Worm (Caenorhabditis elegans) whole organism, mixed stage, embryonic: ENCODE measurements around the gene K09C4.2.
A peak's percentile ranks its signal among the peaks of the same experiment; 100 is the strongest.

Experiments used
- M03D4.4 ChIP-seq: sonication (generic microtip); optimal IDR thresholded peaks from 2 replicates; lab custom pipeline; 2017; ENCODE audit warnings: mild to moderate bottlenecking, missing genetic modification characterization, missing compliant biosample characterization
- blmp-1 ChIP-seq: fragments of 150-350 bp; optimal IDR thresholded peaks from 2 replicates; lab custom pipeline; 2014; ENCODE audit warnings: missing biosample characterization, missing genetic modification characterization
- ceh-39 ChIP-seq: fragments of 150-350 bp; optimal IDR thresholded peaks from 2 replicates; lab custom pipeline; 2014; ENCODE audit warnings: missing biosample characterization, missing genetic modification characterization
- ceh-83 ChIP-seq: fragments of 200-800 bp; sonication (Bioruptor generic); optimal IDR thresholded peaks from 2 replicates; lab custom pipeline; 2018; ENCODE audit warnings: mild to moderate bottlenecking, missing genetic modification characterization, missing compliant biosample characterization
- ces-1 ChIP-seq: fragments of 150-350 bp; optimal IDR thresholded peaks from 2 replicates; lab custom pipeline; 2014; ENCODE audit warnings: missing biosample characterization, missing genetic modification reagents, missing genetic modification characterization
- cnd-1 ChIP-seq: fragments of 200-800 bp; sonication (Bioruptor generic); optimal IDR thresholded peaks from 2 replicates; lab custom pipeline; 2018; ENCODE audit warnings: mild to moderate bottlenecking, missing genetic modification characterization, missing compliant biosample characterization
- drap-1 ChIP-seq: fragments of 200-800 bp; sonication (Bioruptor generic); optimal IDR thresholded peaks from 3 replicates; lab custom pipeline; 2018; ENCODE audit warnings: mild to moderate bottlenecking, missing genetic modification characterization, missing compliant biosample characterization
- elt-1 ChIP-seq: sonication (generic microtip); optimal IDR thresholded peaks from 2 replicates; lab custom pipeline; 2017; ENCODE audit warnings: missing genetic modification characterization, mild to moderate bottlenecking, missing compliant biosample characterization, antibody characterized with exemption, moderate library complexity, borderline replicate concordance; ENCODE audit not compliant: insufficient read depth
- elt-3 ChIP-seq: fragments of 150-350 bp; optimal IDR thresholded peaks from 2 replicates; lab custom pipeline; 2014; ENCODE audit warnings: missing biosample characterization, missing genetic modification characterization
- flh-1 ChIP-seq: fragments of 200-800 bp; sonication (Bioruptor generic); optimal IDR thresholded peaks from 2 replicates; lab custom pipeline; 2018; ENCODE audit warnings: mild to moderate bottlenecking, missing genetic modification characterization, moderate library complexity, missing compliant biosample characterization
- ham-2 ChIP-seq: fragments of 200-800 bp; sonication (Bioruptor generic); optimal IDR thresholded peaks from 2 replicates; lab custom pipeline; 2018; ENCODE audit warnings: mild to moderate bottlenecking, missing genetic modification characterization, missing compliant biosample characterization
- hlh-1 ChIP-seq: fragments of 150-350 bp; optimal IDR thresholded peaks from 2 replicates; lab custom pipeline; 2014; ENCODE audit warnings: missing biosample characterization, missing genetic modification reagents, missing genetic modification characterization
- lin-13 ChIP-seq: fragments of 150-350 bp; optimal IDR thresholded peaks from 2 replicates; lab custom pipeline; 2014; ENCODE audit warnings: missing biosample characterization, missing genetic modification characterization
- lin-32 ChIP-seq: fragments of 200-800 bp; sonication (Bioruptor generic); optimal IDR thresholded peaks from 2 replicates; lab custom pipeline; 2018; ENCODE audit warnings: mild to moderate bottlenecking, missing genetic modification characterization, missing compliant biosample characterization
- lsy-2 ChIP-seq: fragments of 150-350 bp; optimal IDR thresholded peaks from 2 replicates; lab custom pipeline; 2014; ENCODE audit warnings: missing biosample characterization, missing genetic modification characterization
- mab-5 ChIP-seq: fragments of 150-350 bp; optimal IDR thresholded peaks from 2 replicates; lab custom pipeline; 2014; ENCODE audit warnings: missing biosample characterization, missing genetic modification characterization
- mep-1 ChIP-seq: fragments of 150-350 bp; optimal IDR thresholded peaks from 2 replicates; lab custom pipeline; 2017; ENCODE audit warnings: missing biosample characterization, missing genetic modification reagents, missing genetic modification characterization, inconsistent platforms
- mls-2 ChIP-seq: sonication (generic microtip); optimal IDR thresholded peaks from 2 replicates; lab custom pipeline; 2016; ENCODE audit warnings: mild to moderate bottlenecking, missing genetic modification characterization, moderate library complexity, missing compliant biosample characterization
- nhr-12 ChIP-seq: fragments of 150-350 bp; optimal IDR thresholded peaks from 2 replicates; lab custom pipeline; 2014; ENCODE audit warnings: missing biosample characterization, missing genetic modification characterization
- nhr-2 ChIP-seq: fragments of 150-350 bp; optimal IDR thresholded peaks from 2 replicates; lab custom pipeline; 2014; ENCODE audit warnings: missing biosample characterization, missing genetic modification characterization
- nhr-237 ChIP-seq: fragments of 150-350 bp; optimal IDR thresholded peaks from 2 replicates; lab custom pipeline; 2014; ENCODE audit warnings: missing biosample characterization, missing genetic modification characterization
- nhr-28 ChIP-seq: fragments of 150-350 bp; optimal IDR thresholded peaks from 2 replicates; lab custom pipeline; 2014; ENCODE audit warnings: missing biosample characterization, missing genetic modification characterization
- nhr-76 ChIP-seq: sonication (generic microtip); optimal IDR thresholded peaks from 2 replicates; lab custom pipeline; 2017; ENCODE audit warnings: missing biosample characterization, missing genetic modification characterization
- sem-2 ChIP-seq: fragments of 200-800 bp; sonication (Bioruptor generic); optimal IDR thresholded peaks from 2 replicates; lab custom pipeline; 2018; ENCODE audit warnings: mild to moderate bottlenecking, missing genetic modification characterization, missing compliant biosample characterization
- snpc-4 ChIP-seq: fragments of 150-350 bp; optimal IDR thresholded peaks from 2 replicates; lab custom pipeline; 2014; ENCODE audit warnings: missing biosample characterization, missing genetic modification characterization
- sptf-1 ChIP-seq: sonication (generic microtip); optimal IDR thresholded peaks from 2 replicates; lab custom pipeline; 2017; ENCODE audit warnings: mild to moderate bottlenecking, missing genetic modification characterization, moderate library complexity, missing compliant biosample characterization
- unc-39 ChIP-seq: fragments of 150-350 bp; optimal IDR thresholded peaks from 2 replicates; lab custom pipeline; 2014; ENCODE audit warnings: missing biosample characterization, missing genetic modification characterization
- zip-8 ChIP-seq: fragments of 150-350 bp; optimal IDR thresholded peaks from 2 replicates; lab custom pipeline; 2014; ENCODE audit warnings: missing biosample characterization, missing genetic modification characterization
- ztf-11 ChIP-seq: fragments of 150-350 bp; optimal IDR thresholded peaks from 2 replicates; lab custom pipeline; 2014; ENCODE audit warnings: missing biosample characterization, missing genetic modification characterization

K09C4.2 gene

DNA sequence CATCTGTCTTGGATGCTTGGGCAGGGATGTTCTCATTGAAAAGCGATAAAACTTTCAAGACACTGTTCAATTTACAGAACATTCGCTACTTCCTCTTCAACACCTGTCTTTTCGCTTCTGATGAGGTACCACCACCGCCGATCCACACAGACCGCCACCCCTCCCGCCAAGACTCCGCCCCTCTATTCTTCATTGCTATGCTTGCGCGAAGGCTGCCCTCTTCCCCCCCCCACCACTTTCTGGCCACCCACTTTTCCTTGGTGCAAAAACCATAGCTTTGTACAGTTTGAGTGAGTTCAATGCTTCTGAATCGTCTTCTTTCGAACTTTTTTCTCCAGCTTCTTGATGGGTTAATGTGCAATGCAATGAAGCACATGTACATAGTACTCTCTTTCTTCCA lies 17.7 kb downstream of the K09C4.2 start:
- peak; percentile 36 for TF ChIP-seq mls-2 (tag; lab: Kevin White, UChicago)
- peak; percentile 57 for TF ChIP-seq ham-2 (GFP tag; lab: Kevin White, UChicago)
- TF ChIP-seq elt-3 (tag; lab: Kevin White, UChicago) = no peak
- TF ChIP-seq nhr-12 (tag; lab: Kevin White, UChicago) = no peak
- TF ChIP-seq nhr-76 (tag; lab: Kevin White, UChicago) = no peak
- no peak for TF ChIP-seq flh-1 (GFP tag; lab: Kevin White, UChicago)
- TF ChIP-seq sptf-1 = peak; percentile 27
- TF ChIP-seq nhr-2 = no peak
- TF ChIP-seq mep-1 (tag; lab: Kevin White, UChicago) = no peak
- TF ChIP-seq mab-5 (tag; lab: Kevin White, UChicago) = no peak
- TF ChIP-seq nhr-237 (tag; lab: Kevin White, UChicago) = no peak
- peak; percentile 22 for TF ChIP-seq cnd-1 (tag; lab: Kevin White, UChicago)
- TF ChIP-seq M03D4.4 (tag; lab: Kevin White, UChicago) = no peak
- no peak for TF ChIP-seq lin-32 (GFP tag; lab: Kevin White, UChicago)

DNA sequence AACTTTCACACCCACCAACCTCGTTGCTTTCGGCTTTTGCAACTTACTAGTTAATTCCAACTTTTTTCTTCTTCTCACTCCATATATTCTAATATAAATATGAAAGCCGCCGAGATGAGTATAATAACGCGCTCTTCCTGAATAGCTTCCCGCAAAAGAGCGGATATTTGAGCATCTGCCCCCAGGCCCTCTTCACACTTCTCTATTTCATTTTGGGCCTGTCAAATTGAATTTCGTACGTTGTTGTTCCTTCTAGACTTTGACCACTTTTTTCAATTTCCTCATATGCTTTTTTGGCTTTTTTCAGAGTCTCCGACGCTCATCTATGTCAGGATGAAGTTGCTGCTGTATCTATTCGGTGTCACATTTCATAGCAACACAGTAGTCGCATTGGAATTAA lies 18.7 kb downstream of the K09C4.2 start, which contains the start of gene ddr-2:
ddr-2 (plus strand) TSS at position 301 of the 400 bp plus-strand sequence.
- TF ChIP-seq blmp-1 (tag; lab: Kevin White, UChicago) = no peak
- peak; percentile 67 for TF ChIP-seq ces-1 (GFP tag; lab: Kevin White, UChicago)
- TF ChIP-seq elt-1 = no peak
- no peak for TF ChIP-seq zip-8 (tag; lab: Kevin White, UChicago)
- TF ChIP-seq hlh-1 (tag; lab: Kevin White, UChicago) = no peak
- no peak for TF ChIP-seq ceh-83 (GFP tag; lab: Kevin White, UChicago)
- no peak for TF ChIP-seq mab-5 (tag; lab: Kevin White, UChicago)
- TF ChIP-seq lin-32 (GFP tag; lab: Kevin White, UChicago) = no peak
- TF ChIP-seq lin-13 (tag; lab: Kevin White, UChicago) = no peak

DNA sequence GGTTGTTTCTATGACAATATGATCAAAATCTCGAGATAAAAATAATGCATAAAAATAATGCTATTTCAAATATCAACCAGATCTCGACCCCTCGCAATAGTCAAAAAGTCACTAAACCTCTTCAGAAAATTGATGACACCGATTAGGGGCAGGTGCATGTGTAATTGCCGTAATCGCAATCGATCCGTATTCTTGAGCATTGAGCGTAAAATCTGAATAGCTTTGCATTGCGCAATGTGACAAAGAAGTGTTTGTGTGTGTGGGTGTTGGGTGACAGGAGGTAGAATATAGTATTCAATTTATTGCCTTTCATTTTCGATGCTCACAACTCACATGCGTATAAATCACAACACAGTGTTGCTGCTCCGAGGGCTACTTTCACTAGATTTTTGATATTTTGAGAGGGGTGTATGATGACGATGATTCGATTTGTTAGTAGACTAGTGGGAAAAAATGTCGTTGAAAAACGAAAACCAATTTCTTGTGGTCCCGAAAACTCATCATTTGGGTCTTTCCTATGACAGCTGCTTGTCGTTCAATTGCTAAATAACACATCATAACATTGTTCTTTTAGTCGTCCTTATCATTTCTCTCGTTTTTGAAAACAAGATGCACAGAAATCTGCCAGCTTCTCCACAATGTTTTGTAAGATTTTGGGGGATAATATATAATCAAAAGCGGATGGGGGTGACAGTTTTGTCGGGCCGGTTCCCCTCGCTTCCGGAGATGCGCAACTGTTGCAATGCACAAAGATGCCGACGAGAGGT lies 19.8 kb downstream of the K09C4.2 start:
- TF ChIP-seq ces-1 (GFP tag; lab: Kevin White, UChicago) (peak; percentile 44), zip-8 (tag; lab: Kevin White, UChicago) (peak; percentile 85), sptf-1 (no peak), nhr-2 (peak; percentile 82), elt-1 (peak; percentile 84), ceh-83 (GFP tag; lab: Kevin White, UChicago) (no peak), drap-1 (GFP tag; lab: Kevin White, UChicago) (no peak), lsy-2 (tag; lab: Kevin White, UChicago) (no peak), nhr-12 (tag; lab: Kevin White, UChicago) (no peak), hlh-1 (tag; lab: Kevin White, UChicago) (peak; percentile 75), ceh-39 (no peak), nhr-28 (tag; lab: Kevin White, UChicago) (no peak)

DNA sequence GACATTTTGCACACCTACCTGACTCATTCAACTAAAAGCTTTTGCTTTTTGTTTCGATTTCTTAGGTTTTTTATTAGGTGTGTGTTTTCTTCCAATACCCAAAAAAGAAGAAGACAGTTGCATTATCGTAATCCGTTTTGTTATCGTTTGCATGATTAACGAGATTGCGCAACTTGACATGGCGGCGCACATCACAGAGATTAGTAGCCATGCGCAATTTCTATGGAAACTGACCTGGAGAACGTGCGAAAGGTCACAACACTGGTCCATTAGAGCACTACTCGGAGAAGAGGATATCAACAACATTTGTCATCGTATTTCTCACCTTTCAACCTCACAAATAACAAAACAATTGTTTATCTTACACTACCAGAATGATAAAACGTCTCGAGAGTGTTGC lies 20.5 kb downstream of the K09C4.2 start:
- TF ChIP-seq sptf-1 = no peak
- peak; percentile 84 for TF ChIP-seq nhr-2
- no peak for TF ChIP-seq nhr-12 (tag; lab: Kevin White, UChicago)
- peak; percentile 69 for TF ChIP-seq elt-1
- TF ChIP-seq zip-8 (tag; lab: Kevin White, UChicago) = peak; percentile 32

DNA sequence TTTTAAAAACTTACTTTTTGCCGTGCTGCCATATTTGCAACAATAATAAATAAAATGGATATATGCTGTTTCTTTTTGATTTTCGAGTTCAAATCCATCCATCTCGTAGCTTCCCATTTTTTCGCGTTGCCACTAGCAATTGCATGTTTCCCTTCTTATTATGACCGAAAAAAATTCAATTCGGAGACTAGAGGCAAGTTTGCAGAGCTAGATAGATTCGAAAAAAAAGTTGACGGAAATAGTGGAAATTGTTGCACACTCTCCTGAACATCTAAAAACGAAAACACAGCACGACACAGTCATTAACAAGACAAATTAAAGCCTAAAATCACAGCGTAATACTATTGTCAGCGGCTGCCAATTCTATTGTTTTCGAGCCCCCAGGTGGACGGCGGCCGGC lies 29.9 kb downstream of the K09C4.2 start, which contains the start of gene F11D5.6:
F11D5.6 (minus strand) TSS at position 101 of the 400 bp plus-strand sequence.
- TF ChIP-seq nhr-12 (tag; lab: Kevin White, UChicago) (no peak), ztf-11 (no peak), elt-1 (no peak), sem-2 (GFP tag; lab: Kevin White, UChicago) (no peak), lin-13 (tag; lab: Kevin White, UChicago) (no peak), lin-32 (GFP tag; lab: Kevin White, UChicago) (no peak), snpc-4 (tag; lab: Kevin White, UChicago) (no peak), unc-39 (tag; lab: Kevin White, UChicago) (no peak), drap-1 (GFP tag; lab: Kevin White, UChicago) (no peak), ces-1 (GFP tag; lab: Kevin White, UChicago) (no peak), mep-1 (tag; lab: Kevin White, UChicago) (no peak), sptf-1 (no peak), blmp-1 (tag; lab: Kevin White, UChicago) (no peak), hlh-1 (tag; lab: Kevin White, UChicago) (no peak), mab-5 (tag; lab: Kevin White, UChicago) (no peak), M03D4.4 (tag; lab: Kevin White, UChicago) (no peak), nhr-237 (tag; lab: Kevin White, UChicago) (no peak), nhr-76 (tag; lab: Kevin White, UChicago) (no peak)
- TF ChIP-seq, all 35 proteins: peak for 0
